Fruit fly (Drosophila melanogaster): ENCODE results near the gene GATAd.
A peak's percentile ranks its signal among the peaks of the same experiment; 100 is the strongest.

The GATAd gene

dm6 chr2L:10306518-10307260, 26.8 kb upstream of the GATAd start, which contains the start of the genes CG5390 and CG4968 (continued):
- TF ChIP-seq pum (GFP tag; optimal IDR thresholded peaks at IDR 0.05): no peak
- TF ChIP-seq Sox102F (GFP tag; optimal IDR thresholded peaks at IDR 0.05): no peak
- TF ChIP-seq CG6765 (GFP tag; optimal IDR thresholded peaks at IDR 0.05): peak; percentile 62
- TF ChIP-seq CG8944 (GFP tag; optimal IDR thresholded peaks at IDR 0.05): no peak
- TF ChIP-seq Dbx (GFP tag; IDR thresholded peaks at IDR 0.05): peak; percentile 58; the same call in 1 of the 3 replicates
- TF ChIP-seq Sry-δ (GFP tag; optimal IDR thresholded peaks at IDR 0.05): peak; percentile 76
- TF ChIP-seq CG14965 (GFP tag; optimal IDR thresholded peaks at IDR 0.05; ENCODE audit: borderline replicate concordance): no peak
- TF ChIP-seq inv (GFP tag; IDR thresholded peaks at IDR 0.05; ENCODE audit: partially characterized antibody): no peak
- TF ChIP-seq CG30020 (tag; optimal IDR thresholded peaks at IDR 0.05): peak; percentile 94
- no peak for TF ChIP-seq Gsc (GFP tag; IDR thresholded peaks at IDR 0.05)
- TF ChIP-seq CG15269 (tag; optimal IDR thresholded peaks at IDR 0.05): peak; percentile 85
- TF ChIP-seq Hr78 (GFP tag; optimal IDR thresholded peaks at IDR 0.05): peak in 1 of 2 experiments; percentile 20
- peak; percentile 33 for TF ChIP-seq kay (GFP tag; optimal IDR thresholded peaks at IDR 0.05)
- TF ChIP-seq dmrt99B (tag; optimal IDR thresholded peaks at IDR 0.05): no peak
- TF ChIP-seq h (optimal IDR thresholded peaks at IDR 0.05): no peak
- peak; percentile 50 for TF ChIP-seq unc-4 (GFP tag; IDR thresholded peaks at IDR 0.05; ENCODE audit: partially characterized antibody)
- peak; percentile 33 for TF ChIP-seq gfzf (GFP tag; optimal IDR thresholded peaks at IDR 0.05)
- TF ChIP-seq CG5953 (GFP tag; IDR thresholded peaks at IDR 0.05): 0 out of 2 replicates have a peak, but pooled peaks have one; percentile 45
- TF ChIP-seq salm (tag; optimal IDR thresholded peaks at IDR 0.05): peak; percentile 58
- peak; percentile 51; the same call in 2 of the 3 replicates for TF ChIP-seq CG34224 (GFP tag; IDR thresholded peaks at IDR 0.05; ENCODE audit: partially characterized antibody)
- TF ChIP-seq CG3726 (GFP tag; IDR thresholded peaks at IDR 0.05): no peak
- no peak for TF ChIP-seq CG1792 (GFP tag; optimal IDR thresholded peaks at IDR 0.05)
- TF ChIP-seq Trl (optimal IDR thresholded peaks at IDR 0.05): no peak
- TF ChIP-seq Trl (GFP tag; optimal IDR thresholded peaks at IDR 0.05): no peak
- no peak for TF ChIP-seq cwo (GFP tag; optimal IDR thresholded peaks at IDR 0.05)
- no peak for TF ChIP-seq Doc3 (GFP tag; IDR thresholded peaks at IDR 0.05; ENCODE audit: partially characterized antibody)
- 0 out of 2 replicates have a peak, but pooled peaks have one; percentile 52 for TF ChIP-seq CG32767 (GFP tag; IDR thresholded peaks at IDR 0.05)
- TF ChIP-seq CG10366 (GFP tag; IDR thresholded peaks at IDR 0.05): peak; percentile 72
- TF ChIP-seq Fer2 (tag; optimal IDR thresholded peaks at IDR 0.05): peak; percentile 59
- no peak for TF ChIP-seq NC2β (GFP tag; optimal IDR thresholded peaks at IDR 0.05)
- peak; percentile 66 for TF ChIP-seq CG8290 (GFP tag; optimal IDR thresholded peaks at IDR 0.05)
- no peak for TF ChIP-seq CG8290 (tag; optimal IDR thresholded peaks at IDR 0.05)
- 0 out of 2 replicates have a peak, but pooled peaks have one; percentile 27 for TF ChIP-seq CG10321 (GFP tag; IDR thresholded peaks at IDR 0.05)
- TF ChIP-seq CG4854 (GFP tag; optimal IDR thresholded peaks at IDR 0.05): no peak
- peak; percentile 70 for TF ChIP-seq phol (tag; optimal IDR thresholded peaks at IDR 0.05)
- peak; percentile 47; the same call in 1 of the 2 replicates for TF ChIP-seq Nf-YA (GFP tag; IDR thresholded peaks at IDR 0.05)
- peak; percentile 45; the same call in 1 of the 3 replicates for TF ChIP-seq H15 (GFP tag; IDR thresholded peaks at IDR 0.05)
- 0 out of 2 replicates have a peak, but pooled peaks have one; percentile 14 for TF ChIP-seq Taf1 (GFP tag; IDR thresholded peaks at IDR 0.05)
- TF ChIP-seq CG13287 (GFP tag; IDR thresholded peaks at IDR 0.05; ENCODE audit: partially characterized antibody): peak; percentile 73
- peak; percentile 20 for TF ChIP-seq mirr (GFP tag; optimal IDR thresholded peaks at IDR 0.05)
- TF ChIP-seq CG30403 (GFP tag; optimal IDR thresholded peaks at IDR 0.05): peak; percentile 73
- TF ChIP-seq ato (GFP tag; IDR thresholded peaks at IDR 0.05; ENCODE audit: partially characterized antibody): peak; percentile 27; the same call in 1 of the 2 replicates
- peak; percentile 61 for TF ChIP-seq pros (GFP tag; optimal IDR thresholded peaks at IDR 0.05)
- peak; percentile 55 for TF ChIP-seq slou (GFP tag; optimal IDR thresholded peaks at IDR 0.05)
- TF ChIP-seq CG15514 (GFP tag; optimal IDR thresholded peaks at IDR 0.05): peak; percentile 97
- TF ChIP-seq gsb (GFP tag; IDR thresholded peaks at IDR 0.05): no peak
- TF ChIP-seq CG11456 (GFP tag; IDR thresholded peaks at IDR 0.05): peak; percentile 16; the same call in 1 of the 3 replicates
- peak; percentile 22 for TF ChIP-seq tio (GFP tag; optimal IDR thresholded peaks at IDR 0.05)
- TF ChIP-seq Sry-β (GFP tag; optimal IDR thresholded peaks at IDR 0.05): peak; percentile 1

Data from whole organism, embryonic.